Fruit fly (Drosophila melanogaster) S2 (cell line): ENCODE results near the gene Gcat.

Experiments
- CG8478 ChIP-seq: fragments of >200 bp; optimal IDR thresholded peaks from 2 replicates; lab custom pipeline; 2018
- CTCF ChIP-seq, 2 experiments: fragments of >200 bp; optimal IDR thresholded peaks; 2 replicates each; lab custom pipeline; 2018

- no peak for TF ChIP-seq CTCF (optimal IDR thresholded peaks at IDR 0.05; lab: Kevin White, UChicago)
- no peak for TF ChIP-seq CG8478
Observed at dm6 chr3L:11801622-11802021, 961 bp upstream of the Gcat start.
